Fruit fly (Drosophila melanogaster): ENCODE results near the gene Pfdn6.

Pfdn6 gene

DNA sequence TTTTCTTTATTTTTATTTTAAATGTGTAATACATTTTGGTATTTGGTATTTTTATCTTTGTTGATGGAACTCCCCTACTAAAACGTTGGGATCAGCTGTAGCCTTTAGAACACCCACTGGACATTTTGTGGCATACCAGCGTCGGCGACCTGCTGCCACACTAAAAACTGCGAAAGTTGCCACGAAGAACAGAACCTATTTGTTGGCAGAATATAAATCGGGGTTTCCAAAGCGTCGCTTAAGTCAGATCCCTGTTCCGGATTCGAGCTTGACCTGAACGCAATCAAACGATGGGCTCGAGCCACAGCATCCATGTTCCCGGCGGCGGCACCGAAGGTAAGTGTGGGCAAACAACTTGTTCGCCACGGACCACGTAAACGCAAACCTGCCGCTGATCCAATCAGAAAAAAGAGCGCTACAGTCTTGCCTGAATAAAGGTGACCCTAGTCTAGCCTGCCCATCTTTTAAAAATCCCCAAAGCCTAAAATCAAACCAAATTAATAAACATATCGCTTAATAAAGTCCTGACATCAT, 1.4 kb downstream of the Pfdn6 start, which contains the start of gene Grasp65 (continued):
- TF ChIP-seq Stat92E (GFP tag; optimal IDR thresholded peaks at IDR 0.05) (peak in 1 of 3 experiments; percentile 6), Hmx (GFP tag; optimal IDR thresholded peaks at IDR 0.05) (no peak), amos (GFP tag; IDR thresholded peaks at IDR 0.05; ENCODE audit: partially characterized antibody) (no peak; the same call in 1 of the 2 replicates), crp (GFP tag; optimal IDR thresholded peaks at IDR 0.05) (peak; percentile 15 to 91), pros (GFP tag; optimal IDR thresholded peaks at IDR 0.05) (no peak), D19A (tag; optimal IDR thresholded peaks at IDR 0.05) (peak; percentile 21), CTCF (GFP tag; optimal IDR thresholded peaks at IDR 0.05) (no peak), CG31224 (GFP tag; IDR thresholded peaks at IDR 0.05) (no peak), Deaf1 (tag; optimal IDR thresholded peaks at IDR 0.05) (no peak), Optix (GFP tag; IDR thresholded peaks at IDR 0.05) (no peak), CG15269 (tag; optimal IDR thresholded peaks at IDR 0.05) (peak; percentile 4), vfl (GFP tag; optimal IDR thresholded peaks at IDR 0.05) (no peak), wdn (GFP tag; IDR thresholded peaks at IDR 0.05) (no peak), CG16779 (GFP tag; IDR thresholded peaks at IDR 0.05) (no peak), Tbp (GFP tag; optimal IDR thresholded peaks at IDR 0.05) (no peak), CG9932 (GFP tag; IDR thresholded peaks at IDR 0.05) (0 out of 2 replicates have a peak, but pooled peaks have one; percentile 11), ase (GFP tag; IDR thresholded peaks at IDR 0.05) (no peak), CG14710 (tag; optimal IDR thresholded peaks at IDR 0.05) (peak; percentile 33), CG1024 (GFP tag; IDR thresholded peaks at IDR 0.05) (no peak), CG31441 (GFP tag; IDR thresholded peaks at IDR 0.05) (peak; percentile 29; the same call in 1 of the 2 replicates), CG1832 (GFP tag; optimal IDR thresholded peaks at IDR 0.05) (no peak), CG10267 (tag; optimal IDR thresholded peaks at IDR 0.05) (peak; percentile 59), CG8924 (tag; optimal IDR thresholded peaks at IDR 0.05) (peak; percentile 15), Bgb (GFP tag; IDR thresholded peaks at IDR 0.05; ENCODE audit: partially characterized antibody) (no peak; the same call in 1 of the 2 replicates), CG2202 (tag; optimal IDR thresholded peaks at IDR 0.05) (no peak), sug (tag; optimal IDR thresholded peaks at IDR 0.05) (peak; percentile 27), hkb (optimal IDR thresholded peaks at IDR 0.05) (no peak), hkb (GFP tag; IDR thresholded peaks at IDR 0.05) (0 out of 2 replicates have a peak, but pooled peaks have one; percentile 15), ato (GFP tag; IDR thresholded peaks at IDR 0.05; ENCODE audit: partially characterized antibody) (0 out of 2 replicates have a peak, but pooled peaks have one; percentile 26), MBD-R2 (GFP tag; IDR thresholded peaks at IDR 0.05) (peak; percentile 87), hbn (GFP tag; IDR thresholded peaks at IDR 0.05; ENCODE audit: partially characterized antibody) (no peak), dysf (GFP tag; IDR thresholded peaks at IDR 0.05) (0 out of 3 replicates have a peak, but pooled peaks have one; percentile 17), lov (optimal IDR thresholded peaks at IDR 0.05) (no peak), lov (GFP tag; IDR thresholded peaks at IDR 0.05) (no peak), CG5953 (GFP tag; IDR thresholded peaks at IDR 0.05) (no peak), gfzf (GFP tag; optimal IDR thresholded peaks at IDR 0.05) (peak; percentile 77), Meics (GFP tag; optimal IDR thresholded peaks at IDR 0.05) (peak; percentile 14), CG15011 (GFP tag; optimal IDR thresholded peaks at IDR 0.05) (no peak), br (optimal IDR thresholded peaks at IDR 0.05) (no peak), dm (GFP tag; optimal IDR thresholded peaks at IDR 0.05) (no peak), tll (GFP tag; optimal IDR thresholded peaks at IDR 0.05) (no peak), CG17359 (tag; optimal IDR thresholded peaks at IDR 0.05) (no peak), Atf6 (GFP tag; IDR thresholded peaks at IDR 0.05) (peak; percentile 23; the same call in 1 of the 2 replicates), lola (GFP tag; optimal IDR thresholded peaks at IDR 0.05) (no peak), row (GFP tag; IDR thresholded peaks at IDR 0.05) (peak; percentile 61), CG14441 (GFP tag; IDR thresholded peaks at IDR 0.05) (0 out of 2 replicates have a peak, but pooled peaks have one; percentile 15), CG7357 (GFP tag; IDR thresholded peaks at IDR 0.05) (no peak), klu (GFP tag; IDR thresholded peaks at IDR 0.05) (no peak), CG8478 (optimal IDR thresholded peaks at IDR 0.05) (no peak), sqz (GFP tag; optimal IDR thresholded peaks at IDR 0.05) (no peak), CG17328 (GFP tag; IDR thresholded peaks at IDR 0.05) (0 out of 2 replicates have a peak, but pooled peaks have one; percentile 14)

All from whole organism, embryonic.